Worm (Caenorhabditis elegans) whole organism, L2 larva: ENCODE results near the gene acp-2.

Source experiments
- egl-27 ChIP-seq: sonication (generic microtip); optimal IDR thresholded peaks from 3 replicates; lab custom pipeline; 2017; ENCODE audit warnings: missing biosample characterization, missing genetic modification reagents, missing genetic modification characterization
- sma-9 ChIP-seq, 2 experiments: fragments of 150-350 bp in 1 of 2; sonication (generic microtip) in 1 of 2; optimal IDR thresholded peaks; 2 replicates each; lab custom pipeline; 2014 to 2016; ENCODE audit warnings: missing genetic modification characterization in 2 of 2, mild to moderate bottlenecking in 1 of 2, missing biosample characterization in 1 of 2, missing compliant biosample characterization in 1 of 2, missing genetic modification reagents in 1 of 2, moderate library complexity in 1 of 2

- TF ChIP-seq sma-9 (GFP tag; optimal IDR thresholded peaks at IDR 0.05; lab: Kevin White, UChicago) (no peak), sma-9 (tag; optimal IDR thresholded peaks at IDR 0.05; lab: Kevin White, UChicago) (no peak), egl-27 (tag; lab: Kevin White, UChicago) (no peak)
Observed at ce11 chrII:8466874-8467273, 35.0 kb upstream of the acp-2 start, which contains the start of gene F22B5.10.
